Worm (Caenorhabditis elegans) whole organism, L4/young adult: ENCODE data around the gene H42K12.3.

Experiments used
- W03F9.2 ChIP-seq: fragments of 150-350 bp; optimal IDR thresholded peaks from 2 replicates; lab custom pipeline; 2014; ENCODE audit warnings: missing biosample characterization, missing genetic modification characterization
- dao-5 ChIP-seq: sonication (generic microtip); optimal IDR thresholded peaks from 2 replicates; lab custom pipeline; 2016; ENCODE audit warnings: missing genotype, missing genetic modification characterization, moderate library complexity, missing compliant biosample characterization
- him-1 ChIP-seq: sonication (generic microtip); optimal IDR thresholded peaks from 2 replicates; lab custom pipeline; 2016; ENCODE audit warnings: missing genotype, missing genetic modification reagents, missing genetic modification characterization, missing compliant biosample characterization

DNA sequence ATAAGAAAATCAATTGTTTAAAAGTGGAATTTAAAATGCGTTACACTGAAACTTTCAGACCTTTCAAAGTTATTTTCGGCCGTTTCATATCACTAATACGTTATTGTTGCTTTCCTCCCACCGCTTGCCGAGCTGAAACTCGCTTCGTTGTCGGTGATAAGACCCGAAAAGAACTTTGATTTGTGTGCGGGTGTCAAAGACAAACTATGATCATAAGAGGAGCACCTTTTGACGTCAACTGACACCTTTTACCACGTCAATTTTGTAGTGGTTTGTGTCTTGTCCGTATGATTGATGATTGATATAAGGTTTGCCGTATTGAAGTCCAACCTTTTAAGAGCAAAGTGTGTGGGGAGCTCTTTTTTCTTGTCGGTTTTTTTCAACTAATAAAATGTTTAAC, 25.8 kb downstream of the H42K12.3 start, which contains the start of gene ttr-37:
- TF ChIP-seq him-1 (tag; lab: Kevin White, UChicago) (no peak), W03F9.2 (tag; lab: Kevin White, UChicago) (no peak), dao-5 (no peak)
